Fruit fly (Drosophila melanogaster) whole organism, embryonic: ENCODE data around the gene eIF4G2.

Experiments used
- CG10321 ChIP-seq: fragments of 200-800 bp; sonication (Bioruptor generic); IDR thresholded peaks from 2 replicates; pipeline ENCODE4 v1.3.6; 2022; ENCODE audit warnings: missing biosample characterization, missing genetic modification characterization
- CG10462 ChIP-seq: fragments of 200-800 bp; sonication (Bioruptor generic); optimal IDR thresholded peaks from 2 replicates; lab custom pipeline; 2016; ENCODE audit warnings: missing biosample characterization, missing genetic modification characterization
- CG10959 ChIP-seq: fragments of 200-800 bp; sonication (Bioruptor generic); IDR thresholded peaks from 2 replicates; pipeline ENCODE4 v1.3.6; 2022; ENCODE audit warnings: missing biosample characterization, missing genetic modification characterization
- CG11695 ChIP-seq: fragments of 200-800 bp; sonication (Bioruptor generic); IDR thresholded peaks from 3 replicates; pipeline ENCODE4 v1.3.6; 2022; ENCODE audit warnings: missing biosample characterization, missing genetic modification characterization
- CG12104 ChIP-seq: fragments of 200-800 bp; sonication (Bioruptor generic); optimal IDR thresholded peaks from 3 replicates; lab custom pipeline; 2016; ENCODE audit warnings: missing biosample characterization, missing genetic modification characterization
- CG14441 ChIP-seq: fragments of 200-800 bp; sonication (Bioruptor generic); IDR thresholded peaks from 2 replicates; pipeline ENCODE4 v1.3.6; 2022; ENCODE audit warnings: missing biosample characterization, missing genetic modification characterization
- CG16815 ChIP-seq: fragments of 200-800 bp; sonication (Bioruptor generic); optimal IDR thresholded peaks from 3 replicates; lab custom pipeline; 2017; ENCODE audit warnings: missing biosample characterization, mild to moderate bottlenecking, missing genetic modification characterization
- CG17361 ChIP-seq: fragments of 200-800 bp; sonication (Bioruptor generic); IDR thresholded peaks from 3 replicates; pipeline ENCODE4 v1.3.6; 2022; ENCODE audit warnings: missing biosample characterization, missing genetic modification characterization
- CG18262 ChIP-seq: fragments of 200-800 bp; optimal IDR thresholded peaks from 3 replicates; lab custom pipeline; 2019; ENCODE audit warnings: missing biosample characterization, mild to moderate bottlenecking, missing genetic modification characterization, moderate library complexity
- CG2129 ChIP-seq: fragments of 200-800 bp; sonication (Bioruptor generic); IDR thresholded peaks from 2 replicates; pipeline ENCODE4 v1.3.6; 2022; ENCODE audit warnings: missing biosample characterization, missing genetic modification characterization; ENCODE audit not compliant: partially characterized antibody
- CG2712 ChIP-seq: fragments of 200-800 bp; optimal IDR thresholded peaks from 3 replicates; lab custom pipeline; 2019; ENCODE audit warnings: missing biosample characterization, mild to moderate bottlenecking, missing genetic modification characterization, moderate library complexity
- CG31388 ChIP-seq: fragments of 200-800 bp; sonication (Bioruptor generic); optimal IDR thresholded peaks from 2 replicates; lab custom pipeline; 2016; ENCODE audit warnings: missing biosample characterization, missing genetic modification characterization
- CG34376 ChIP-seq: fragments of 200-800 bp; sonication (Bioruptor generic); optimal IDR thresholded peaks from 2 replicates; lab custom pipeline; 2018; ENCODE audit warnings: missing biosample characterization, mild to moderate bottlenecking, missing genetic modification characterization
- CG43689 ChIP-seq: fragments of 200-800 bp; sonication (Bioruptor generic); IDR thresholded peaks from 2 replicates; pipeline ENCODE4 v1.3.6; 2022; ENCODE audit warnings: missing biosample characterization, missing genetic modification characterization
- CG4424 ChIP-seq: fragments of 200-800 bp; sonication (Bioruptor generic); optimal IDR thresholded peaks from 3 replicates; lab custom pipeline; 2016; ENCODE audit warnings: missing biosample characterization, missing genetic modification characterization
- CG4854 ChIP-seq: fragments of 200-800 bp; sonication (Bioruptor generic); optimal IDR thresholded peaks from 2 replicates; lab custom pipeline; 2016; ENCODE audit warnings: missing biosample characterization, missing genetic modification characterization, inconsistent platforms
- CG6272 ChIP-seq: fragments of 200-800 bp; sonication (Bioruptor generic); IDR thresholded peaks from 2 replicates; pipeline ENCODE4 v1.3.6; 2022; ENCODE audit warnings: missing biosample characterization, missing genetic modification characterization
- CG6854 ChIP-seq: fragments of 200-800 bp; sonication (Bioruptor generic); optimal IDR thresholded peaks from 3 replicates; lab custom pipeline; 2017; ENCODE audit warnings: missing biosample characterization, mild to moderate bottlenecking, missing genetic modification characterization
- CG7357 ChIP-seq: fragments of 200-800 bp; sonication (Bioruptor generic); IDR thresholded peaks from 3 replicates; pipeline ENCODE4 v1.3.6; 2022; ENCODE audit warnings: missing biosample characterization, missing genetic modification characterization
- CG8944 ChIP-seq: fragments of 200-800 bp; sonication (Bioruptor generic); optimal IDR thresholded peaks from 3 replicates; lab custom pipeline; 2016; ENCODE audit warnings: missing biosample characterization, missing genetic modification characterization
- CG9437 ChIP-seq: fragments of 200-800 bp; sonication (Bioruptor generic); optimal IDR thresholded peaks from 2 replicates; lab custom pipeline; 2018; ENCODE audit warnings: missing biosample characterization, mild to moderate bottlenecking, missing genetic modification characterization
- CkIIα-i1 ChIP-seq: fragments of 200-800 bp; sonication (Bioruptor generic); IDR thresholded peaks from 2 replicates; pipeline ENCODE4 v1.3.6; 2022; ENCODE audit warnings: missing biosample characterization, missing genetic modification characterization
- Deaf1 ChIP-seq: fragments of 200-800 bp; optimal IDR thresholded peaks from 3 replicates; lab custom pipeline; 2019; ENCODE audit warnings: missing biosample characterization, mild to moderate bottlenecking, missing genetic modification characterization, moderate library complexity
- Dip3 ChIP-seq: fragments of 200-800 bp; sonication (Bioruptor generic); optimal IDR thresholded peaks from 3 replicates; lab custom pipeline; 2016; ENCODE audit warnings: missing biosample characterization, missing genetic modification characterization
- E2f2 ChIP-seq: fragments of 200-800 bp; sonication (Bioruptor generic); IDR thresholded peaks from 2 replicates; pipeline ENCODE4 v1.3.6; 2022; ENCODE audit warnings: missing biosample characterization, missing genetic modification characterization
- ERR ChIP-seq: fragments of 200-800 bp; sonication (Bioruptor generic); optimal IDR thresholded peaks from 2 replicates; lab custom pipeline; 2016; ENCODE audit warnings: missing biosample characterization, missing genetic modification characterization
- Gug ChIP-seq: fragments of 200-800 bp; sonication (Bioruptor generic); IDR thresholded peaks from 4 replicates; pipeline ENCODE4 v1.3.6; 2022; ENCODE audit warnings: missing biosample characterization, missing genetic modification characterization
- H2.0 ChIP-seq: fragments of 200-800 bp; sonication (Bioruptor generic); IDR thresholded peaks from 2 replicates; pipeline ENCODE4 v1.3.6; 2022; ENCODE audit warnings: missing biosample characterization, missing genetic modification characterization
- HLH3B ChIP-seq: fragments of 200-800 bp; sonication (Bioruptor generic); IDR thresholded peaks from 2 replicates; pipeline ENCODE4 v1.3.6; 2022; ENCODE audit warnings: missing biosample characterization, missing genetic modification characterization
- NFAT ChIP-seq: fragments of 200-800 bp; sonication (Bioruptor generic); IDR thresholded peaks from 2 replicates; pipeline ENCODE4 v1.3.6; 2022; ENCODE audit warnings: missing biosample characterization, missing genetic modification characterization
- Tbp ChIP-seq: fragments of >200 bp; optimal IDR thresholded peaks from 2 replicates; lab custom pipeline; 2018; ENCODE audit warnings: missing biosample characterization, missing genetic modification characterization
- abd-A ChIP-seq: fragments of 200-800 bp; sonication (Bioruptor generic); optimal IDR thresholded peaks from 3 replicates; lab custom pipeline; 2019; ENCODE audit warnings: missing biosample characterization, mild to moderate bottlenecking, missing genetic modification characterization, moderate library complexity
- bab2 ChIP-seq: fragments of 200-800 bp; sonication (Bioruptor generic); optimal IDR thresholded peaks from 2 replicates; lab custom pipeline; 2016; ENCODE audit warnings: missing biosample characterization, missing genetic modification characterization
- caup ChIP-seq: fragments of 200-800 bp; sonication (Bioruptor generic); optimal IDR thresholded peaks from 3 replicates; lab custom pipeline; 2017; ENCODE audit warnings: missing biosample characterization, mild to moderate bottlenecking, missing genetic modification characterization, moderate library complexity; ENCODE audit not compliant: severe bottlenecking
- chinmo ChIP-seq: fragments of 200-800 bp; sonication (Bioruptor generic); IDR thresholded peaks from 4 replicates; pipeline ENCODE4 v1.3.6; 2022; ENCODE audit warnings: missing biosample characterization, missing genetic modification characterization; ENCODE audit not compliant: partially characterized antibody
- chm ChIP-seq: fragments of 200-800 bp; sonication (Bioruptor generic); IDR thresholded peaks from 2 replicates; pipeline ENCODE4 v1.3.6; 2022; ENCODE audit warnings: missing biosample characterization, missing genetic modification characterization
- ci ChIP-seq: fragments of 200-800 bp; sonication (Bioruptor generic); IDR thresholded peaks from 3 replicates; pipeline ENCODE4 v1.3.6; 2022; ENCODE audit warnings: missing biosample characterization, missing genetic modification characterization
- disco-r ChIP-seq: fragments of 200-800 bp; sonication (Bioruptor generic); optimal IDR thresholded peaks from 2 replicates; lab custom pipeline; 2016; ENCODE audit warnings: missing biosample characterization, missing genetic modification characterization
- dpn ChIP-seq, 2 experiments: fragments of 200-800 bp; sonication (Bioruptor generic); optimal IDR thresholded peaks; 3 replicates each; lab custom pipeline; 2016; ENCODE audit warnings: missing biosample characterization in 2 of 2, missing genetic modification characterization in 2 of 2
- ftz-f1 ChIP-seq: fragments of 200-800 bp; sonication (Bioruptor generic); optimal IDR thresholded peaks from 2 replicates; lab custom pipeline; 2016; ENCODE audit warnings: missing biosample characterization, missing genetic modification characterization
- grau ChIP-seq: fragments of 200-800 bp; optimal IDR thresholded peaks from 3 replicates; lab custom pipeline; 2019; ENCODE audit warnings: missing biosample characterization, mild to moderate bottlenecking, missing genetic modification characterization, moderate library complexity
- gsb-n ChIP-seq: fragments of 200-800 bp; sonication (Bioruptor generic); optimal IDR thresholded peaks from 3 replicates; lab custom pipeline; 2018; ENCODE audit warnings: missing biosample characterization, mild to moderate bottlenecking, missing genetic modification characterization
- her ChIP-seq: fragments of 200-800 bp; sonication (Bioruptor generic); optimal IDR thresholded peaks from 2 replicates; lab custom pipeline; 2016; ENCODE audit warnings: missing biosample characterization, missing genetic modification characterization
- nom ChIP-seq: fragments of 200-800 bp; sonication (Bioruptor generic); optimal IDR thresholded peaks from 2 replicates; lab custom pipeline; 2017; ENCODE audit warnings: missing biosample characterization, missing genetic modification characterization, mild to moderate bottlenecking, moderate library complexity, missing genetic modification reagents
- pzg ChIP-seq: fragments of 200-800 bp; sonication (Bioruptor generic); optimal IDR thresholded peaks from 3 replicates; lab custom pipeline; 2018; ENCODE audit warnings: missing biosample characterization, mild to moderate bottlenecking, missing genetic modification characterization, moderate library complexity
- sens ChIP-seq: fragments of 200-800 bp; sonication (Bioruptor generic); peaks from one replicate; lab custom pipeline; 2016; ENCODE audit warnings: missing biosample characterization, missing genetic modification characterization
- sens-2 ChIP-seq: fragments of 200-800 bp; sonication (Bioruptor generic); IDR thresholded peaks from 2 replicates; pipeline ENCODE4 v1.3.6; 2022; ENCODE audit warnings: missing biosample characterization, missing genetic modification characterization
- sisA ChIP-seq: fragments of 200-800 bp; sonication (Bioruptor generic); IDR thresholded peaks from 2 replicates; pipeline ENCODE4 v1.3.6; 2022; ENCODE audit warnings: missing biosample characterization, missing genetic modification characterization
- slou ChIP-seq: fragments of 200-800 bp; sonication (Bioruptor generic); optimal IDR thresholded peaks from 3 replicates; lab custom pipeline; 2016; ENCODE audit warnings: missing biosample characterization, missing genetic modification characterization
- stc ChIP-seq: fragments of 200-800 bp; sonication (Bioruptor generic); IDR thresholded peaks from 2 replicates; pipeline ENCODE4 v1.3.6; 2022; ENCODE audit warnings: missing biosample characterization, missing genetic modification characterization
- tup ChIP-seq: fragments of 200-800 bp; sonication (Bioruptor generic); optimal IDR thresholded peaks from 2 replicates; lab custom pipeline; 2016; ENCODE audit warnings: missing biosample characterization, mild to moderate bottlenecking, missing genetic modification characterization, moderate library complexity
- twi ChIP-seq: fragments of 200-800 bp; optimal IDR thresholded peaks from 2 replicates; lab custom pipeline; 2019; ENCODE audit warnings: missing biosample characterization, mild to moderate bottlenecking, missing genetic modification characterization, moderate library complexity

Gene eIF4G2

dm6 chr3R:23781466-23781935 lies 37.5 kb downstream of the eIF4G2 start, which contains the start of the genes Nup98-96 and mbc (continued):
- peak; percentile 94 for TF ChIP-seq pzg
- TF ChIP-seq Tbp: no peak
- peak; percentile 30 for TF ChIP-seq ftz-f1 (GFP tag; lab: Kevin White, UChicago)
- TF ChIP-seq CG10462 (GFP tag; lab: Kevin White, UChicago): peak; percentile 80
- peak; percentile 86 for TF ChIP-seq grau (tag; lab: Kevin White, UChicago)
- peak; percentile 90 to 95 for TF ChIP-seq dpn (GFP tag; optimal IDR thresholded peaks at IDR 0.05; lab: Kevin White, UChicago)
- no peak for TF ChIP-seq CG6854 (GFP tag; lab: Kevin White, UChicago)
- TF ChIP-seq tup: peak; percentile 55
- TF ChIP-seq CG17361 (GFP tag; lab: Robert Waterston, UW): peak; percentile 88
- TF ChIP-seq bab2 (GFP tag; lab: Kevin White, UChicago): peak; percentile 90
- TF ChIP-seq NFAT (GFP tag; lab: Robert Waterston, UW): peak; percentile 67
- peak; percentile 44 for TF ChIP-seq CG34376 (GFP tag; lab: Kevin White, UChicago)
- 0 out of 2 replicates have a peak, but pooled peaks have one; percentile 9 for TF ChIP-seq CG10321 (GFP tag; lab: Robert Waterston, UW)
- TF ChIP-seq slou (GFP tag; lab: Kevin White, UChicago): peak; percentile 45
- TF ChIP-seq sens (GFP tag; lab: Kevin White, UChicago): peak; percentile 99
- TF ChIP-seq Deaf1: peak; percentile 54
- TF ChIP-seq CG31388 (GFP tag; lab: Kevin White, UChicago): peak; percentile 82
- peak; percentile 93 for TF ChIP-seq CG8944 (GFP tag; lab: Kevin White, UChicago)
- peak; percentile 65 for TF ChIP-seq ERR (GFP tag; lab: Kevin White, UChicago)
- TF ChIP-seq E2f2 (GFP tag; lab: Robert Waterston, UW): peak; percentile 63
- peak; percentile 90 for TF ChIP-seq CG2712 (tag; lab: Kevin White, UChicago)
- peak; percentile 83 for TF ChIP-seq HLH3B (GFP tag; lab: Robert Waterston, UW)
- TF ChIP-seq twi (tag; lab: Kevin White, UChicago): peak; percentile 74
- TF ChIP-seq abd-A (tag; lab: Kevin White, UChicago): no peak
- TF ChIP-seq CG18262 (tag; lab: Kevin White, UChicago): peak; percentile 78
- TF ChIP-seq CG43689 (GFP tag; lab: Robert Waterston, UW): no peak
- TF ChIP-seq nom (GFP tag; lab: Kevin White, UChicago): peak; percentile 75
- TF ChIP-seq sisA (GFP tag; lab: Robert Waterston, UW): peak; percentile 90
- TF ChIP-seq gsb-n (tag; lab: Kevin White, UChicago): peak; percentile 87
- TF ChIP-seq Gug (GFP tag; lab: Robert Waterston, UW): peak; percentile 93
- peak; percentile 72 for TF ChIP-seq disco-r (GFP tag; lab: Kevin White, UChicago)
- TF ChIP-seq CG10959 (GFP tag; lab: Robert Waterston, UW): peak; percentile 73
- peak; percentile 88; the same call in 2 of the 4 replicates for TF ChIP-seq chinmo (GFP tag; lab: Robert Waterston, UW)
- TF ChIP-seq sens-2: peak; percentile 65
- peak; percentile 99 for TF ChIP-seq CG7357 (GFP tag; lab: Robert Waterston, UW)
- TF ChIP-seq CG14441 (GFP tag; lab: Robert Waterston, UW): peak; percentile 92
- no peak for TF ChIP-seq CG2129 (GFP tag; lab: Robert Waterston, UW)
- peak; percentile 93 for TF ChIP-seq Dip3 (GFP tag; lab: Kevin White, UChicago)
- peak; percentile 63 for TF ChIP-seq CG12104 (GFP tag; lab: Kevin White, UChicago)
- TF ChIP-seq CG6272 (GFP tag; lab: Robert Waterston, UW): peak; percentile 89
- peak; percentile 85 for TF ChIP-seq H2.0 (GFP tag; lab: Robert Waterston, UW)
- 0 out of 2 replicates have a peak, but pooled peaks have one; percentile 34 for TF ChIP-seq CkIIα-i1 (GFP tag; lab: Robert Waterston, UW)
- peak; percentile 75 for TF ChIP-seq ci (GFP tag; lab: Robert Waterston, UW)
- peak; percentile 57 for TF ChIP-seq caup (GFP tag; lab: Kevin White, UChicago)
- TF ChIP-seq CG9437 (GFP tag; lab: Kevin White, UChicago): peak; percentile 67
- peak; percentile 87 for TF ChIP-seq CG16815
- TF ChIP-seq her (GFP tag; lab: Kevin White, UChicago): peak; percentile 82
- peak; percentile 86 for TF ChIP-seq chm
- TF ChIP-seq CG4424 (GFP tag; lab: Kevin White, UChicago): peak; percentile 86
- peak; percentile 62 for TF ChIP-seq stc
- peak; percentile 75 for TF ChIP-seq CG11695
- peak; percentile 78 for TF ChIP-seq CG4854
